Worm (Caenorhabditis elegans): Measurements from ENCODE around the gene wdr-5.3.
A peak's percentile ranks its signal among the peaks of the same experiment; 100 is the strongest.

ce11 chrV:10722595-10722994 lies 14.3 kb upstream of the wdr-5.3 start:
- TF ChIP-seq mep-1 (tag; optimal IDR thresholded peaks at IDR 0.05) (no peak), snpc-4 (tag; optimal IDR thresholded peaks at IDR 0.05) (no peak), aha-1 (tag; optimal IDR thresholded peaks at IDR 0.05) (no peak), unc-62 (GFP tag; optimal IDR thresholded peaks at IDR 0.05) (no peak), jun-1 (tag; optimal IDR thresholded peaks at IDR 0.05) (no peak), egl-27 (tag; optimal IDR thresholded peaks at IDR 0.05) (no peak), tbx-2 (tag; optimal IDR thresholded peaks at IDR 0.05) (peak; percentile 13), hlh-17 (GFP tag; optimal IDR thresholded peaks at IDR 0.05; ENCODE audit: borderline replicate concordance) (no peak), fos-1 (tag; optimal IDR thresholded peaks at IDR 0.05) (no peak), lin-13 (GFP tag; optimal IDR thresholded peaks at IDR 0.05) (no peak), skn-1 (tag; optimal IDR thresholded peaks at IDR 0.05) (no peak)

All from whole organism, L1 larva.